Worm (Caenorhabditis elegans) whole organism, early embryonic: ENCODE measurements around the gene srx-42.

Experiments used
- B0310.2 ChIP-seq: sonication (generic microtip); optimal IDR thresholded peaks from 2 replicates; lab custom pipeline; 2016; ENCODE audit warnings: mild to moderate bottlenecking, missing genetic modification characterization, missing compliant biosample characterization
- F13C5.2 ChIP-seq: sonication (generic microtip); optimal IDR thresholded peaks from 2 replicates; lab custom pipeline; 2017; ENCODE audit warnings: mild to moderate bottlenecking, missing genetic modification characterization, inconsistent platforms, missing compliant biosample characterization
- aly-1 ChIP-seq: sonication (generic microtip); optimal IDR thresholded peaks from 2 replicates; lab custom pipeline; 2016; ENCODE audit warnings: missing genetic modification characterization, missing compliant biosample characterization
- ama-1 ChIP-seq: fragments of 150-350 bp; optimal IDR thresholded peaks from 2 replicates; lab custom pipeline; 2014
- ceh-13 ChIP-seq: fragments of 200-800 bp; sonication (Bioruptor generic); optimal IDR thresholded peaks from 2 replicates; lab custom pipeline; 2018; ENCODE audit warnings: mild to moderate bottlenecking, missing genetic modification characterization, missing compliant biosample characterization
- ets-7 ChIP-seq: sonication (generic microtip); optimal IDR thresholded peaks from 2 replicates; lab custom pipeline; 2016; ENCODE audit warnings: missing genotype, missing genetic modification characterization, missing compliant biosample characterization
- flt-1 ChIP-seq: fragments of 200-800 bp; sonication (Bioruptor generic); IDR thresholded peaks from 2 replicates; pipeline ENCODE4 v1.3.6; 2022; ENCODE audit warnings: missing genetic modification characterization, missing compliant biosample characterization
- hmbx-1 ChIP-seq: sonication (generic microtip); optimal IDR thresholded peaks from 2 replicates; lab custom pipeline; 2016; ENCODE audit warnings: mild to moderate bottlenecking, missing genetic modification characterization, missing compliant biosample characterization
- hmg-4 ChIP-seq: fragments of 200-800 bp; sonication (Bioruptor generic); optimal IDR thresholded peaks from 2 replicates; lab custom pipeline; 2018; ENCODE audit warnings: mild to moderate bottlenecking, missing genetic modification characterization, missing compliant biosample characterization
- hnd-1 ChIP-seq: sonication (generic microtip); optimal IDR thresholded peaks from 2 replicates; lab custom pipeline; 2016; ENCODE audit warnings: missing genetic modification characterization, missing compliant biosample characterization
- sea-1 ChIP-seq: fragments of 200-800 bp; sonication (Bioruptor generic); conservative IDR thresholded peaks from 2 replicates; pipeline ENCODE4 v1.3.6; 2022; ENCODE audit warnings: missing genetic modification characterization, missing compliant biosample characterization
- tbx-11 ChIP-seq: fragments of 200-800 bp; sonication (Bioruptor generic); IDR thresholded peaks from 2 replicates; pipeline ENCODE4 v1.3.6; 2022; ENCODE audit warnings: missing genetic modification characterization, missing compliant biosample characterization
- tbx-37 ChIP-seq: fragments of 200-800 bp; sonication (Bioruptor generic); conservative IDR thresholded peaks from 2 replicates; pipeline ENCODE4 v1.3.6; 2022; ENCODE audit warnings: missing genetic modification reagents, missing genetic modification characterization, missing compliant biosample characterization
- tra-4 ChIP-seq: sonication (generic microtip); optimal IDR thresholded peaks from 2 replicates; lab custom pipeline; 2017; ENCODE audit warnings: missing genetic modification characterization, missing compliant biosample characterization

- TF ChIP-seq ama-1 (lab: Kevin White, UChicago) (no peak), B0310.2 (tag; lab: Kevin White, UChicago) (peak; percentile 48), tbx-11 (GFP tag; lab: Robert Waterston, UW) (peak; percentile 80; the same call in 1 of the 2 replicates), hmbx-1 (peak; percentile 47), hmg-4 (GFP tag; lab: Kevin White, UChicago) (peak; percentile 77), tbx-37 (GFP tag; lab: Robert Waterston, UW) (peak; percentile 73; the same call in 1 of the 2 replicates), sea-1 (GFP tag; lab: Robert Waterston, UW) (peak; percentile 83), ets-7 (tag; lab: Kevin White, UChicago) (peak; percentile 69), aly-1 (tag; lab: Kevin White, UChicago) (peak; percentile 57), flt-1 (GFP tag; lab: Robert Waterston, UW) (peak; percentile 73), tra-4 (tag; lab: Kevin White, UChicago) (peak; percentile 42), hnd-1 (peak; percentile 62), F13C5.2 (peak; percentile 85), ceh-13 (peak; percentile 50)
These were observed 41.1 kb downstream of the srx-42 start, which contains the start of the genes algn-13 and R10D12.13 for ce11 chrV:13961927-13962419.
